Worm (Caenorhabditis elegans) whole organism, midembryonic: ENCODE results near the gene F02H6.6.

Experiments
- T22C8.4 ChIP-seq: fragments of 200-800 bp; sonication (Bioruptor generic); IDR thresholded peaks from 2 replicates; pipeline ENCODE4 v1.3.6; 2022; ENCODE audit warnings: missing genetic modification characterization, missing compliant biosample characterization
- cog-1 ChIP-seq: sonication (generic microtip); optimal IDR thresholded peaks from 2 replicates; lab custom pipeline; 2016; ENCODE audit warnings: missing genetic modification characterization, missing compliant biosample characterization
- flt-1 ChIP-seq: fragments of 200-800 bp; sonication (Bioruptor generic); IDR thresholded peaks from 2 replicates; pipeline ENCODE4 v1.3.6; 2022; ENCODE audit warnings: missing genetic modification characterization, missing compliant biosample characterization
- klf-2 ChIP-seq: fragments of 200-800 bp; sonication (Bioruptor generic); conservative IDR thresholded peaks from 2 replicates; pipeline ENCODE4 v1.3.6; 2022; ENCODE audit warnings: missing genetic modification reagents, missing genetic modification characterization, missing compliant biosample characterization
- med-1 ChIP-seq: sonication (generic microtip); optimal IDR thresholded peaks from 2 replicates; lab custom pipeline; 2017; ENCODE audit warnings: missing genetic modification characterization, mild to moderate bottlenecking, missing compliant biosample characterization, antibody characterized with exemption, missing genetic modification reagents; ENCODE audit not compliant: insufficient read depth
- ref-1 ChIP-seq: fragments of 200-800 bp; sonication (Bioruptor generic); conservative IDR thresholded peaks from 2 replicates; pipeline ENCODE4 v1.3.6; 2022; ENCODE audit warnings: missing genetic modification reagents, missing genetic modification characterization, missing compliant biosample characterization
- tab-1 ChIP-seq: fragments of 200-800 bp; sonication (Bioruptor generic); IDR thresholded peaks from 2 replicates; pipeline ENCODE4 v1.3.6; 2022; ENCODE audit warnings: missing genetic modification characterization, missing compliant biosample characterization
- ztf-23 ChIP-seq: fragments of 200-800 bp; sonication (Bioruptor generic); IDR thresholded peaks from 2 replicates; pipeline ENCODE4 v1.3.6; 2022; ENCODE audit warnings: missing genetic modification reagents, missing genetic modification characterization, missing compliant biosample characterization
- ztf-29 ChIP-seq: fragments of 200-800 bp; sonication (Bioruptor generic); IDR thresholded peaks from 2 replicates; pipeline ENCODE4 v1.3.6; 2022; ENCODE audit warnings: missing genetic modification reagents, missing genetic modification characterization, missing compliant biosample characterization

Gene F02H6.6

DNA sequence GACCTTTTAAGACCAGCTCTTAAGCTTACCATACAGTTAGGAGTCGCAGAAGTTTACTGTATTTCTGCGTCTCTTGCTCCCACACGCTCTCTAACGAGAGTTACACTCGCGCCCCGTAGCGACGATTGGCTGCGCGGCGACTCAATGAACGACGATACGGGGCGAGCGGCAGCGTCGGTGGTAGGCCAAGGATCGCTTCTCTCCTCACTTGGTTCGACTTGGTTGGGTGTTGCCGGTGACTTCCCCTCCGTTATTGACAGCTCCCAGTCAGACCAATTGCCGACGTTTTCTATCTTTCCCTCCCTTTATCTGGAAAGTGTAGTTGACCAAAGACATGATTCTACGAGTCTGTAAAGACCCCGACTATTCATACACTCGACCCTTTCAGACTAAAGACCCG lies 24.9 kb upstream of the F02H6.6 start:
- TF ChIP-seq tab-1 (GFP tag; lab: Robert Waterston, UW) = no peak

DNA sequence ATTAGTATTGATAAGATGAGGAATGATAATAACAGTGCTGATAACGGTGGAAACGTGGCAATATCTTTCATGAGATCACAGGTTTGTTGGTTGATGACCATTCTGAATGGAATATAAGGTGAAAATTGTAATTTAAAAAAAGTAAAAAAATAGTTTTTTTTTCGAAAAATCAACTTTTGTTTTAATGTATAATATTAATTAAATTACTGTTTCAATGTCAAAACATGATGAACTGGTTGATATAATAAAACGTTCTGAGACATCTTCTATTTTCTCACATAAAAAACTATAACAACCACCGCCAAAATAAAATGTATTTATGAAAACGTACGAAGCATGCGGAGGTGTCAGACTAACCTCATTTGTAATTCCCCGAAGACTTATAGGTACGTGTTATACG lies 19.4 kb upstream of the F02H6.6 start, which contains the start of gene srab-24:
srab-24 (minus strand) TSS at position 101 of the 400 bp plus-strand sequence.
- TF ChIP-seq klf-2 (GFP tag; lab: Robert Waterston, UW) = no peak
- no peak for TF ChIP-seq cog-1
- TF ChIP-seq ztf-29 (GFP tag; lab: Robert Waterston, UW) = no peak

DNA sequence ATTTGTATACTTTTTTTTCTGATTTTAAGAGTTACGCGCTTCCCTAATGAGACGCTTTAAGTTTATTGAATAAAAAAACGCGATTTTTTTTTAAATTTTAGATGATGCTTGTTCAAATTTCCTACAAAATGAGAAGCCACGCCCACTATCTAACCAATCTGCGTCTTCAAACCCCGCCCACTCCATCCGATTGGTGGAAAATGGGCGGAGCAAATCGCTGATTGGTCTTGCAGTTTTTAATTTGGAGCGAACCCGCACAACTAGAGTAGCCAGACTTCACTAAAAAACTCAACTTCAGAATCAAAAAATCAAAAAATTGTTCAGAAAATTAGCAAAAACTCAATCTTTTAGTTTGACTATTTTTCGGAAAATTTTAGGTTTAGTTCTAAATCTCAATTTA lies 18.7 kb upstream of the F02H6.6 start:
- no peak for TF ChIP-seq ref-1 (GFP tag; lab: Robert Waterston, UW)
- no peak for TF ChIP-seq cog-1
- no peak for TF ChIP-seq tab-1 (GFP tag; lab: Robert Waterston, UW)
- no peak for TF ChIP-seq klf-2 (GFP tag; lab: Robert Waterston, UW)
- no peak for TF ChIP-seq flt-1 (GFP tag; lab: Robert Waterston, UW)
- no peak for TF ChIP-seq med-1 (GFP tag; lab: Kevin White, UChicago)
- TF ChIP-seq T22C8.4 (GFP tag; lab: Robert Waterston, UW) = no peak
- no peak for TF ChIP-seq ztf-23
- TF ChIP-seq ztf-29 (GFP tag; lab: Robert Waterston, UW) = no peak

DNA sequence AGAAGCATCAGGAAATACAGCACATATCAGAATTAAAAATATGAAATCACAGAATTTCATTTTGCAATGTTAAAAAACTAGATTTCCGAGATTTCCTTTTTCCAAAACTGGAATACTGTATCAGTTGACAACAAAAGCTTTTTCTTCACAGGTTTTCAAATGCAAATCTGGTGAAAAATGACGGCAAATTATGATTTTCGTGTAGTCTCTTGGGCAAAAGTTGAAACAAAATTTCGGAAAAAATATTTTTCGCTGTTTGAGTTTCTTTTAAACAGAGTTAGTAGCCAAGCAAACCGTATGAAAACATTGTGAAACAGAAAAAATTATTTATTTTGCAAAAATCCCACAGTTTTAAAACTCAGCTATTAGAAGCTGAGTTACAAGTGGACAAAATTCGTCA lies 13.7 kb upstream of the F02H6.6 start, which contains the start of gene Y64G10A.2:
Y64G10A.2 (minus strand) TSS at position 101 of the 400 bp plus-strand sequence.
- TF ChIP-seq cog-1 (no peak), ztf-29 (GFP tag; lab: Robert Waterston, UW) (no peak), flt-1 (GFP tag; lab: Robert Waterston, UW) (no peak), ztf-23 (no peak), T22C8.4 (GFP tag; lab: Robert Waterston, UW) (no peak), tab-1 (GFP tag; lab: Robert Waterston, UW) (no peak), klf-2 (GFP tag; lab: Robert Waterston, UW) (no peak), ref-1 (GFP tag; lab: Robert Waterston, UW) (no peak), med-1 (GFP tag; lab: Kevin White, UChicago) (no peak)

DNA sequence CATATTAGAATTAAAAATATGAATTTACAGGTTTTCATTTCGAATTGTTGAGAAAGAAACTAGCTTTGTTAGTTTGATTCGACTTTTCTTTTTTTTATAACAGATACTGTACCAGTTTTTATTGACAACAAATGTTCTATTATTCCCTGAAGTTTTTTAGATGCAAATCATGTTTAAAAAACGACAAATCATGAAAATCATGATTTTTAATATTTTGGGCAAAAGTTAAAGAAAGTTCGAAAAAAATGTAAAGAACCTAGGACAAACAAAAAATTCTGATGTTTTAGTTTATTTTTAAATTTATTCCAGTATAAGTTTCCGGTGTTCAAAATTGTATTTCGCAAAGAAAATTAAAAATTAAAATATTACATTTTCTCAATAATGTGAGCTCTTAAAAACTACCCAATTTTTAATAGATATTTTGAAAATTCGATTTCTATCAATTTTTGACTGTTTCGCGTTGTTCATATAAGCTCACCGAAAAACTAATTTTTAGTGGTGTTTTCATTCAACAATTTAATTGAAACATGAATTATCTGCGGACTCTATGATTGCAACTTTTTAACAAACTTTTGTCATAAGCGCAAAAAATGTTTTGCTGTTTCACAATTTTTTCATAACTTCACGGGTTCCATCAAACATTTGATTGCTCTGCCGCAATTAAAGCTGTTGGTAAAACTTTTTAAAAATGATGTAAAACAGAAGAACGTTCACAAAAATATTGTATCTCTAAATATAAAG lies 10.9 kb upstream of the F02H6.6 start, which contains the start of gene Y64G10A.10:
Y64G10A.10 (minus strand) TSS at position 51 of the 741 bp plus-strand sequence.
- no peak for TF ChIP-seq tab-1 (GFP tag; lab: Robert Waterston, UW)
- TF ChIP-seq T22C8.4 (GFP tag; lab: Robert Waterston, UW) = no peak
- no peak for TF ChIP-seq med-1 (GFP tag; lab: Kevin White, UChicago)
- no peak for TF ChIP-seq ztf-23
- TF ChIP-seq flt-1 (GFP tag; lab: Robert Waterston, UW) = no peak
- no peak for TF ChIP-seq cog-1
- no peak for TF ChIP-seq ref-1 (GFP tag; lab: Robert Waterston, UW)
- no peak for TF ChIP-seq ztf-29 (GFP tag; lab: Robert Waterston, UW)
- no peak for TF ChIP-seq klf-2 (GFP tag; lab: Robert Waterston, UW)

DNA sequence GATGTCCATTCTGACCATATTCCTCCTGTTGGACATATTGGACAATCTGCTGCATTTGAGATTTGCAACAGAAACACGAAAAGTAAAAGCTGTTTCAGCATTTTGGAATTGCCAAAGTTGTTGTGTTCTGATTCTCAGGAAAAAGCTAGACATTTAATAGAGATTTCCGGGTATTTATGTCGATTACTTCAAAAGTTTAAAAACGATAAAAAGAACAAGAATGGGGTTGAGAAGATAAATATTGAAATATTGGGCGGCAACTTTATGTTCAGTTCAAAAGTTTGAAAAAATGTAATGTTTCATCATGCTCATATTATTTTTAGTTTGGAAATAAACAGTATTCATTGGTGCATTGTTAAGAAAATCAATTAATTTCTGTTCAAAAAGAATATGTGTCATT lies 8.3 kb upstream of the F02H6.6 start, which contains the start of gene Y64G10A.1:
Y64G10A.1 (minus strand) TSS at position 101 of the 400 bp plus-strand sequence.
- TF ChIP-seq klf-2 (GFP tag; lab: Robert Waterston, UW) (no peak), T22C8.4 (GFP tag; lab: Robert Waterston, UW) (no peak), ztf-29 (GFP tag; lab: Robert Waterston, UW) (no peak), tab-1 (GFP tag; lab: Robert Waterston, UW) (no peak)

DNA sequence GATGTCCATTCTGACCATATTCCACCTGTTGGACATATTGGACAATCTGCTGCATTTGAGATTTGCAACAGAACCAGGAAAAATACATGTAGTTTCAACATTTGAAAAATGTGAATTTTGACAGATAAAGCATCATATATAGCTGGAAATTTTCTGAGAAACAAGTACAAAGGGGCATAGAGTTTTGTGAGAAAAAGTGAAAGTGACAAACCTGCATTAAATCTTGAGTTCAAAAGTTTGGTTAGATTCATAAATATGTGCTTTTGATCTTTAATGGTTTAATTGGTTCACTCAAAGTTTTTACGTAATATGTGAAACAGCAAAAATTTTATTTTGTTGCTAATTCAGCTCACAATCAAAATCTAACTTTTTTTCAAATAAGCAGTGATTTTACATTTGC lies 2.6 kb downstream of the F02H6.6 start, which contains the start of gene F02H6.7:
F02H6.7 (minus strand) TSS at position 101 of the 400 bp plus-strand sequence.
- TF ChIP-seq ref-1 (GFP tag; lab: Robert Waterston, UW) (no peak), T22C8.4 (GFP tag; lab: Robert Waterston, UW) (no peak), ztf-23 (no peak), klf-2 (GFP tag; lab: Robert Waterston, UW) (no peak), cog-1 (no peak), med-1 (GFP tag; lab: Kevin White, UChicago) (no peak), ztf-29 (GFP tag; lab: Robert Waterston, UW) (no peak), flt-1 (GFP tag; lab: Robert Waterston, UW) (no peak), tab-1 (GFP tag; lab: Robert Waterston, UW) (no peak)

DNA sequence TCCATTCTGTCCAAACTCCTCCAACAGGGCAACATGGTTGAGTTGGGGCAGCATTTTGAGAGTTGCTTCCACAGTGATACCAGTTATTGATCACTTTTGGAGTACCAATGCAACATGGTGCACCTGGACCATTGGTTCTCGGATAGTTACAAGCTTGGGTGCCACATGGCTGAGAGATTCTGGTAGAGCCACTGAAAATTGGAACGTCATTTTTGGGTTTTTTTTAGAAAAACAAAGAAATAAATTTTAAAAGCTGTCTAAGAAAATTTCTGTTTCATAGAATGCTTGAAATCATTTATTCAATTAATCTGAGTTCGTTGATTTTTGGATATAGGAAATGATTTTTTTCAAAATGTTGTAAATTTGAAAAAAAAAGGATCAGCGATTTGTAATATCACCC lies 3.6 kb downstream of the F02H6.6 start:
- no peak for TF ChIP-seq tab-1 (GFP tag; lab: Robert Waterston, UW)
- no peak for TF ChIP-seq ref-1 (GFP tag; lab: Robert Waterston, UW)
- TF ChIP-seq ztf-23 = no peak
- TF ChIP-seq med-1 (GFP tag; lab: Kevin White, UChicago) = no peak
- TF ChIP-seq klf-2 (GFP tag; lab: Robert Waterston, UW) = no peak
- no peak for TF ChIP-seq ztf-29 (GFP tag; lab: Robert Waterston, UW)
- no peak for TF ChIP-seq flt-1 (GFP tag; lab: Robert Waterston, UW)
- no peak for TF ChIP-seq cog-1
- no peak for TF ChIP-seq T22C8.4 (GFP tag; lab: Robert Waterston, UW)

DNA sequence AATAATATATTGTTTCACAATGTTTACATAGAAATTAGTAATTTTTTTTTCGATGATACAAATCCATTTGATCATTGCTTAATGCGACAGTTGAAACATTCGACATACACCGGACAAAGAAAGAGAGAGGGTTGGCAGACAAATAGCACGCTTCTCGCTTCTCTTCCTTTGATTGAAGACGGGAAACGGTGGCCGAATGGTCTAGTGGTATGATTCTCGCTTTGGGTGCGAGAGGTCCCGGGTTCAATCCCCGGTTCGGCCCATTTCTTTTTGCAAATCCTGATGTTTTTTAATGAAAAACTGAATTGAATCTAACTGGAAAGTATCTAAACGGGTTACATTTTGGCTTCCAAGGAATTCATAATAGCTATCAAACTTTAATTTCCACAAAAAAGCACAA lies 5.8 kb downstream of the F02H6.6 start:
- TF ChIP-seq med-1 (GFP tag; lab: Kevin White, UChicago) (no peak), flt-1 (GFP tag; lab: Robert Waterston, UW) (no peak), cog-1 (no peak), ztf-29 (GFP tag; lab: Robert Waterston, UW) (no peak), klf-2 (GFP tag; lab: Robert Waterston, UW) (0 out of 2 replicates have a peak, but pooled peaks have one; percentile 46), T22C8.4 (GFP tag; lab: Robert Waterston, UW) (no peak), tab-1 (GFP tag; lab: Robert Waterston, UW) (no peak; the same call in 1 of the 2 replicates), ref-1 (GFP tag; lab: Robert Waterston, UW) (0 out of 2 replicates have a peak, but pooled peaks have one; percentile 37), ztf-23 (peak; percentile 71)
